Fruit fly (Drosophila melanogaster): Measurements from ENCODE around the gene CG11584.

Gene CG11584

dm6 chrX:14213509-14214154 lies 32.8 kb downstream of the CG11584 start (continued):
- TF ChIP-seq chinmo (GFP tag; IDR thresholded peaks at IDR 0.05; ENCODE audit: partially characterized antibody) = 0 out of 4 replicates have a peak, but pooled peaks have one; percentile 63
- TF ChIP-seq slp2 (GFP tag; optimal IDR thresholded peaks at IDR 0.05) = peak; percentile 18
- TF ChIP-seq CG10431 (GFP tag; optimal IDR thresholded peaks at IDR 0.05) = no peak
- TF ChIP-seq Atf6 (GFP tag; IDR thresholded peaks at IDR 0.05) = 0 out of 2 replicates have a peak, but pooled peaks have one; percentile 35
- peak; percentile 28 for TF ChIP-seq Camta (GFP tag; optimal IDR thresholded peaks at IDR 0.05)
- TF ChIP-seq CG4730 (GFP tag; IDR thresholded peaks at IDR 0.05) = no peak
- TF ChIP-seq Pdp1 (GFP tag; optimal IDR thresholded peaks at IDR 0.05) = peak in 1 of 2 experiments; percentile 28
- peak; percentile 7 for TF ChIP-seq mirr (GFP tag; optimal IDR thresholded peaks at IDR 0.05)
- peak; percentile 59 for TF ChIP-seq row (GFP tag; IDR thresholded peaks at IDR 0.05)
- TF ChIP-seq CG10366 (GFP tag; IDR thresholded peaks at IDR 0.05) = no peak
- TF ChIP-seq CG1602 (GFP tag; optimal IDR thresholded peaks at IDR 0.05) = peak; percentile 10
- peak; percentile 3 for TF ChIP-seq CG1647 (GFP tag; optimal IDR thresholded peaks at IDR 0.05)
- TF ChIP-seq NfI (GFP tag; optimal IDR thresholded peaks at IDR 0.05) = peak; percentile 34
- TF ChIP-seq CG16863 (GFP tag; optimal IDR thresholded peaks at IDR 0.05) = peak; percentile 25
- TF ChIP-seq croc (GFP tag; conservative IDR thresholded peaks at IDR 0.05) = no peak
- 0 out of 2 replicates have a peak, but pooled peaks have one; percentile 18 for TF ChIP-seq ttk (GFP tag; IDR thresholded peaks at IDR 0.05)
- peak; percentile 89 for TF ChIP-seq onecut (GFP tag; IDR thresholded peaks at IDR 0.05)
- TF ChIP-seq Meics (GFP tag; optimal IDR thresholded peaks at IDR 0.05) = peak; percentile 34
- TF ChIP-seq Optix (GFP tag; IDR thresholded peaks at IDR 0.05) = peak; percentile 36; the same call in 1 of the 3 replicates
- TF ChIP-seq CG14014 (GFP tag; IDR thresholded peaks at IDR 0.05) = 0 out of 2 replicates have a peak, but pooled peaks have one; percentile 37
- TF ChIP-seq fd102C (GFP tag; optimal IDR thresholded peaks at IDR 0.05) = no peak
- peak; percentile 20 for TF ChIP-seq Sry-δ (GFP tag; optimal IDR thresholded peaks at IDR 0.05)
- no peak for TF ChIP-seq nom (GFP tag; optimal IDR thresholded peaks at IDR 0.05)
- no peak for TF ChIP-seq CG4617 (GFP tag; optimal IDR thresholded peaks at IDR 0.05; ENCODE audit: borderline replicate concordance)
- 0 out of 3 replicates have a peak, but pooled peaks have one; percentile 14 for TF ChIP-seq Dbx (GFP tag; IDR thresholded peaks at IDR 0.05)
- TF ChIP-seq Sox102F (GFP tag; optimal IDR thresholded peaks at IDR 0.05) = peak; percentile 51
- TF ChIP-seq crol (GFP tag; IDR thresholded peaks at IDR 0.05) = peak; percentile 88
- peak; percentile 61 for TF ChIP-seq HHEX (GFP tag; optimal IDR thresholded peaks at IDR 0.05)
- TF ChIP-seq CG1529 (GFP tag; optimal IDR thresholded peaks at IDR 0.05) = peak; percentile 15
- peak; percentile 26 for TF ChIP-seq CG12769 (tag; optimal IDR thresholded peaks at IDR 0.05)
- peak; percentile 7 for TF ChIP-seq CG10543 (GFP tag; optimal IDR thresholded peaks at IDR 0.05)
- TF ChIP-seq Hmr (GFP tag; optimal IDR thresholded peaks at IDR 0.05) = peak; percentile 12
- TF ChIP-seq sc (optimal IDR thresholded peaks at IDR 0.05) = no peak
- TF ChIP-seq sc (GFP tag; optimal IDR thresholded peaks at IDR 0.05) = no peak
- 0 out of 2 replicates have a peak, but pooled peaks have one; percentile 24 for TF ChIP-seq sna (GFP tag; IDR thresholded peaks at IDR 0.05; ENCODE audit: partially characterized antibody)
- peak; percentile 20 for TF ChIP-seq CG3281 (GFP tag; optimal IDR thresholded peaks at IDR 0.05)
- TF ChIP-seq E2f2 (GFP tag; IDR thresholded peaks at IDR 0.05) = peak; percentile 29; the same call in 1 of the 2 replicates
- TF ChIP-seq CG10979 (tag; optimal IDR thresholded peaks at IDR 0.05) = peak; percentile 46
- no peak for TF ChIP-seq CG7987 (GFP tag; optimal IDR thresholded peaks at IDR 0.05)
- TF ChIP-seq tap (tag; optimal IDR thresholded peaks at IDR 0.05) = peak; percentile 22
- no peak for TF ChIP-seq Dip2 (GFP tag; IDR thresholded peaks at IDR 0.05)
- peak; percentile 45 for TF ChIP-seq CG15601 (tag; optimal IDR thresholded peaks at IDR 0.05)
- no peak for TF ChIP-seq wek (GFP tag; optimal IDR thresholded peaks at IDR 0.05)
- no peak for TF ChIP-seq CG6272 (GFP tag; IDR thresholded peaks at IDR 0.05)
- TF ChIP-seq pum (GFP tag; optimal IDR thresholded peaks at IDR 0.05) = peak; percentile 8
- TF ChIP-seq CG13424 (tag; optimal IDR thresholded peaks at IDR 0.05) = peak; percentile 51
- no peak for TF ChIP-seq CG12744 (GFP tag; optimal IDR thresholded peaks at IDR 0.05)
- peak; percentile 24 for TF ChIP-seq CG17568 (GFP tag; optimal IDR thresholded peaks at IDR 0.05)
- peak; percentile 76 for TF ChIP-seq Med (GFP tag)
